Fruit fly (Drosophila melanogaster): ENCODE measurements around the gene CG5946.
A peak's percentile ranks its signal among the peaks of the same experiment; 100 is the strongest.

CG5946 gene

DNA sequence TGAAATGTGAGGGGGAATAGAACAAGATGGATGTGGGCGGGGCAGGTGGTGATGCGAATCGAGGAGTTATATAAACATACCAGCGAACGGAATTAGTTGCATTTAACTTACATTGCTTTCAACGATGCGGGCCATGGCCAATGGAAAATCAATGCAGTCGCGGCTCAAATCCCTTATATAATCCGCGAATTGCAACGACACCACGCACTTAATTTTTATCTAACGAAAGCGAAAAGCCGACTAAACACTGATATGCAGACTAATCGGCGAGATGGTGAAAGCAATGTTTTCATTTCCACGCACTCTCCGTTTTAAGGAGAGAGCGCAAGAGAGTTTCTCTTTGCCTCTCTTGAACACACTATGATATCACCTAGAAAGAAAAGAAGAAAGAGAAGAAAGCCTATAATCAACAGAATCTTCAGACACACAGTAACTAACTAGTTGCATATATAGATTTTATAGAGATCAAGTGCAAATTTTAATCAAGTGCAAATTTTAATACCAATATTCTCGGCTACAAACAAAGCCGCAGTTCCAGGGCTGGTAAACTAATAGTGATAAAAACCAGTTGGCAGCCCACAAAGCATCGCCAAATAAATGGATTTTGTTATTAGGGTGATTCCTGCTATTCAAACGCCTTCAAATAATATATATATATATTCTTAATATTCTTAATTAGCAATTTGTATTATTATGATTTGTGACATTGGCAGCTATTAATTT lies at the start of gene CG5946, which contains the start of gene CG11597:
TSS of gene CG5946 (minus strand) at position 553 of the 723 bp plus-strand sequence.
TSS of gene CG11597 (minus strand) at position 553 of the 723 bp plus-strand sequence.
- TF ChIP-seq CG12605 (GFP tag; IDR thresholded peaks at IDR 0.05): 0 out of 2 replicates have a peak, but pooled peaks have one; percentile 10
- TF ChIP-seq CG34367 (tag; optimal IDR thresholded peaks at IDR 0.05): no peak

DNA sequence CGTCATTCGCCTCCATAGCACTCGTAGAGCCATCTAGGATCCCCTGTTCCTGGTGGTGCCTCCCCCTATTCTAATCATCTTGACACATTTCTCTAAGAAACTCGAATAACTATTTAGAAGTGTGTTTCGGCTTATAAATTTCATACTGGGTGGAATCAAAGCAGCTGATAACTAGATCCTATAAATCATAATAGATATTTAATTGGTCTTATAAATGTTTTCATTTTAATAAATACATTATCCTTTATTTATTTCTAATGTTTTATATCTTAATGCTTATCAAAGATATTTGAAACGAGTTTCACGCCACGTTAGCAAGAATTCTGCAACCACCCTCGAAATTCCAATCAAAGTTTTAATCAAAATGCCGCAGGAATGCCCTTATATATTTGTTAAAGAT lies 49.1 kb upstream of the CG5946 start, which contains the start of gene CG5906:
TSS of gene CG5906 (minus strand) at position 101 of the 400 bp plus-strand sequence.
- no peak for TF ChIP-seq CG12605 (GFP tag; IDR thresholded peaks at IDR 0.05)
- no peak for TF ChIP-seq Pif1B (GFP tag; optimal IDR thresholded peaks at IDR 0.05)
- TF ChIP-seq Ets98B (GFP tag; IDR thresholded peaks at IDR 0.05): no peak
- TF ChIP-seq CG9948 (tag; optimal IDR thresholded peaks at IDR 0.05): no peak
- TF ChIP-seq CG4496 (GFP tag; IDR thresholded peaks at IDR 0.05): no peak
- no peak for TF ChIP-seq CG32121 (GFP tag; IDR thresholded peaks at IDR 0.05)
- no peak for TF ChIP-seq CG8301 (tag; optimal IDR thresholded peaks at IDR 0.05)
- no peak for TF ChIP-seq rn (GFP tag; IDR thresholded peaks at IDR 0.05)
- no peak for TF ChIP-seq Pif1A (GFP tag; optimal IDR thresholded peaks at IDR 0.05)
- TF ChIP-seq CG14655 (GFP tag; optimal IDR thresholded peaks at IDR 0.05): no peak
- no peak for TF ChIP-seq CG34367 (tag; optimal IDR thresholded peaks at IDR 0.05)
- no peak for TF ChIP-seq CG17806 (tag; optimal IDR thresholded peaks at IDR 0.05)

DNA sequence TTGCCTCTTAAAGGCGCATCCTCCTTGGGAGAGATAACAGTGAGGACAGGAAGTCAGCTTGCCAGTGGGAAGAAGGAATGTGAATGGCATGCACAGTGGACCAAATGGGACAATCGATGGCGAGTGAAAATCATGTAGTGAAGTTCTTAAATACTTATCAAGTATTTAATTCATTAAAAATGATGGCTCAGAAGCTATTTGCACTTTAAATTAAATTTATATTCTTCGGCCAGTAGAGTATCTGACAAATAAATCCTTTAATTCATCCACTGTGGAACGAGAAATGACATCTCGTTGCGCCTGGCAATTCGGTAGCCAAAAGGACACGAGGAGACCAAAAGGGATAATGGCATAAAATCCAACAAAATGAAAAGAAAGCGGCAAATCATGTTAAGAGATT lies 47.3 kb upstream of the CG5946 start:
- TF ChIP-seq EcR (GFP tag; optimal IDR thresholded peaks at IDR 0.05): no peak
- no peak for TF ChIP-seq CG14655 (GFP tag; optimal IDR thresholded peaks at IDR 0.05)
- no peak for TF ChIP-seq Ets98B (GFP tag; IDR thresholded peaks at IDR 0.05)
- no peak for TF ChIP-seq CG13204 (GFP tag; optimal IDR thresholded peaks at IDR 0.05)
- no peak for TF ChIP-seq CG9948 (tag; optimal IDR thresholded peaks at IDR 0.05)
- TF ChIP-seq CG8159 (tag; optimal IDR thresholded peaks at IDR 0.05): peak; percentile 13

DNA sequence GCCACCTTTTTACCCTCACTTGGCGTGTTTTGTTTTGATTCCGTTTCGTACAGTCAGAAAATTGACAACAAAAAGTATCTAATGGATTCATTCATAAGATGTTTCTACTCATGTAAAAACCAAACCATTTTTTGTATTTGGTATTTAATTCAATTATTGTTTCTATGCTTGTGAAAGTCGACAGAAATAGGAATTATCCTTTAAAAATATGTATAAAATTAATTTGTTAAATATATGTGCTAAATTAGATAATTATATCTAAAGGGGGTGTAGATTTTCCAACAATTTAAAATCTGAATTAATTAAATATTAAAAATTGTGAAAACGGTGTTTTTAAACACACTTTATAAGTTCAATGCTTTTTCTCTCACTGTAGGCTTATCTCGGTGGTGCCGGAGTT lies 41.5 kb upstream of the CG5946 start:
- TF ChIP-seq Snoo (tag; optimal IDR thresholded peaks at IDR 0.05): no peak
- TF ChIP-seq CG15710 (tag; optimal IDR thresholded peaks at IDR 0.05): peak; percentile 30
- peak; percentile 37 for TF ChIP-seq CG14655 (GFP tag; optimal IDR thresholded peaks at IDR 0.05)
- no peak for TF ChIP-seq CG13204 (GFP tag; optimal IDR thresholded peaks at IDR 0.05)
- peak; percentile 69 for TF ChIP-seq CG8159 (tag; optimal IDR thresholded peaks at IDR 0.05)
- no peak for TF ChIP-seq CG12605 (GFP tag; IDR thresholded peaks at IDR 0.05)
- TF ChIP-seq EcR (GFP tag; optimal IDR thresholded peaks at IDR 0.05): no peak
- no peak for TF ChIP-seq fd96Ca (GFP tag; IDR thresholded peaks at IDR 0.05)
- peak; percentile 21 for TF ChIP-seq CG9948 (tag; optimal IDR thresholded peaks at IDR 0.05)
- TF ChIP-seq gl (tag; optimal IDR thresholded peaks at IDR 0.05): no peak
- TF ChIP-seq CG17806 (tag; optimal IDR thresholded peaks at IDR 0.05): no peak
- no peak for TF ChIP-seq CG8301 (tag; optimal IDR thresholded peaks at IDR 0.05)
- TF ChIP-seq Ets98B (GFP tag; IDR thresholded peaks at IDR 0.05): no peak
- no peak for TF ChIP-seq D1 (tag; optimal IDR thresholded peaks at IDR 0.05)

DNA sequence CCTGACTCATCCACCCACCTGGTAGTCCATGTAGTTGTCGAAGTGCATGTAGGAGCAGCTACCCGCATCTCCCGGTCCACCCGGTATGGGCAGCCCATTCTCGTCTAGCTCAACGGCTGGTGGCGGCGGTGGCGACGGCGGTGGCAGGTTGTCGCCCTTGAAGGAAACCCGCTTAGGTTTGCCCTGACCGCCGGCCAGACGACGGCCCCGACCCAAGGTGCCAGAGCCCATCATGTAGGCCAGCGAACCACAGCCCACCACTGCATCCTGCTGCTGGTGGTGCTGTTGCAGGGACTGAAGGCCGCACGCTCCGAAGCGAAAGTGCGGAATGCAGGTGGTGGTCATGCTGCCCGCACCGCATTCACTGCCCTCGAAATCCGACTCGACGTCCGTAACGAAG lies 40.2 kb upstream of the CG5946 start:
- no peak for TF ChIP-seq Snoo (tag; optimal IDR thresholded peaks at IDR 0.05)
- TF ChIP-seq CG15710 (tag; optimal IDR thresholded peaks at IDR 0.05): no peak
- TF ChIP-seq CG4496 (GFP tag; IDR thresholded peaks at IDR 0.05): no peak
- no peak for TF ChIP-seq D1 (tag; optimal IDR thresholded peaks at IDR 0.05)
- no peak for TF ChIP-seq CG8301 (tag; optimal IDR thresholded peaks at IDR 0.05)
- TF ChIP-seq gl (tag; optimal IDR thresholded peaks at IDR 0.05): no peak
- no peak for TF ChIP-seq CG32121 (GFP tag; IDR thresholded peaks at IDR 0.05)
- TF ChIP-seq CG17806 (tag; optimal IDR thresholded peaks at IDR 0.05): no peak
- TF ChIP-seq Pif1B (GFP tag; optimal IDR thresholded peaks at IDR 0.05): no peak
- no peak for TF ChIP-seq CG34367 (tag; optimal IDR thresholded peaks at IDR 0.05)
- TF ChIP-seq Pif1A (GFP tag; optimal IDR thresholded peaks at IDR 0.05): no peak
- TF ChIP-seq CG13204 (GFP tag; optimal IDR thresholded peaks at IDR 0.05): no peak
- no peak for TF ChIP-seq Ets98B (GFP tag; IDR thresholded peaks at IDR 0.05)
- TF ChIP-seq CG10348 (GFP tag; IDR thresholded peaks at IDR 0.05): no peak
- TF ChIP-seq CG8159 (tag; optimal IDR thresholded peaks at IDR 0.05): no peak
- TF ChIP-seq CG12605 (GFP tag; IDR thresholded peaks at IDR 0.05): no peak
- TF ChIP-seq fd96Ca (GFP tag; IDR thresholded peaks at IDR 0.05): no peak

DNA sequence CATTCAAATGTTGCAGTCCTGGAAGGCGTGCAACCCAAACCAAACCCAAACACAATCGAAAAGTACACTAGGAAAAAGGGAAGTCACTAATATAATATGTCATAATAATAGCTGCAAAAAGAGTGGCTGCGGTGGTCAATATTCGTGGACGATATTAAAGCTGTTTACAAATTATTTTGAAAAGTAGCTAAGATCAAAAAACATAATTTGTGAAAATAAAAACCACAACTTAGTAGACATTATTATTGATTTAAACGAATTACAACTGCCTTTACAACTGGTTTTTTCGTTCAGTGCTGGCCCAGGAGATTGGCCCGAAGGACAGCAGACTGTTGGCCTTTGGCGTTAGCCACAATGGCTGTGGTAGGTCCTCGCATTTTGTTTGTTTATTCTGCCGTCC lies 36.7 kb upstream of the CG5946 start:
- TF ChIP-seq Ets98B (GFP tag; IDR thresholded peaks at IDR 0.05) (no peak), CG8301 (tag; optimal IDR thresholded peaks at IDR 0.05) (no peak), rn (GFP tag; IDR thresholded peaks at IDR 0.05) (no peak), CG15710 (tag; optimal IDR thresholded peaks at IDR 0.05) (no peak), CG34367 (tag; optimal IDR thresholded peaks at IDR 0.05) (no peak), CG32121 (GFP tag; IDR thresholded peaks at IDR 0.05) (no peak), Pif1A (GFP tag; optimal IDR thresholded peaks at IDR 0.05) (no peak), Snoo (tag; optimal IDR thresholded peaks at IDR 0.05) (no peak), Pif1B (GFP tag; optimal IDR thresholded peaks at IDR 0.05) (no peak), gl (tag; optimal IDR thresholded peaks at IDR 0.05) (no peak), EcR (GFP tag; optimal IDR thresholded peaks at IDR 0.05) (no peak), CG9948 (tag; optimal IDR thresholded peaks at IDR 0.05) (no peak), CG10348 (GFP tag; IDR thresholded peaks at IDR 0.05) (no peak), CG8159 (tag; optimal IDR thresholded peaks at IDR 0.05) (no peak), CG14655 (GFP tag; optimal IDR thresholded peaks at IDR 0.05) (no peak), CG13204 (GFP tag; optimal IDR thresholded peaks at IDR 0.05) (no peak), CG12605 (GFP tag; IDR thresholded peaks at IDR 0.05) (no peak)

Measured in whole organism, pupa.